Fruit fly (Drosophila melanogaster): Measurements from ENCODE around the gene CG46320.
A peak's percentile ranks its signal among the peaks of the same experiment; 100 is the strongest.

The CG46320 gene

DNA sequence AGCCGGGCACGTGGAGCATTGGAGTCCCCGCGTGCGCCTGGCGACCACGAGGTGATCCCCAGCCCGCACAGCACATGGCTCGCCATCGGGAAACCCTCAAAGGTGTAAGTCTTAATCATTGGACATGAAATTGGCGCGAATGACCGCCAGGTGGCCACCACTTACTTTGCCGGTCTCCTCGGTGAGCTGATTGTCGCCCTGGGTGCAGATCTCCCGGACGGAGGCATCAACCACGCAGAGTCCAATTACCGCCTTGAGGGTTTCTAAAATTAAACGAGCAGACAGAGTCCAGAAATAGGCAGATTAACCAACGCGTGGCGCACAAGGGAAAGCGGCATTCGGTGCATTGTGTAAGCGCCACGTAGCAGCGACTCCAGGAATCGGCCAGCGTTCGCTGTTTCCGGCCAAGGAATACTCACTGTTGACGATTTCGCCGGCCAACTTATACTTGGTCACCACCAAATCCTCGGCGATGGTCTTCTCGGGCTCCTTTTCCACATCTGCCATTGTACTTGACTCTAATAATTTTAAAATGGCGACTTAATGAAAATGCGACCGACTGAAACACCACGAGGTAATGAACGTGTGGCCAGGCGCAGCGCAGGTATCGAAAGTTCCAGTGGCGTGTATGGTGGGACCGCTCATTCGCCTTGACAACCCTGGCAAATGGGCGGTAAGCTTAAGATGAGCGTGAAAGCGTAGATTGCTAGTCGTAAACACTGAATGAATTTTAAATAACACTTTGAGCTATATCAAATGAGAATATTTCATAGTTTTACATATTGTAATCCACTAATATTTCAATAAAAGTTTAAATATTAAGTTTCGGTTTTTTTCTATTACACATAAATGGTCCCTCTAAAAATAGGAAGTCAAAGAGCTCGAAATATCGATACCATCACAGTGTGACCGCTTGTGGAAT is 101.3 kb downstream of the CG46320 start, which contains the start of gene CG10576 (continued):
- TF ChIP-seq jing (GFP tag; optimal IDR thresholded peaks at IDR 0.05) (no peak), CG13624 (GFP tag; optimal IDR thresholded peaks at IDR 0.05) (peak; percentile 63), phol (tag; optimal IDR thresholded peaks at IDR 0.05) (peak; percentile 96), Eip74EF (GFP tag; optimal IDR thresholded peaks at IDR 0.05) (no peak), gce (GFP tag; IDR thresholded peaks at IDR 0.05) (no peak), pzg (GFP tag; optimal IDR thresholded peaks at IDR 0.05) (peak; percentile 84), bab2 (GFP tag; optimal IDR thresholded peaks at IDR 0.05) (no peak), her (GFP tag; optimal IDR thresholded peaks at IDR 0.05) (no peak), CG8944 (GFP tag; optimal IDR thresholded peaks at IDR 0.05) (no peak), amos (GFP tag; IDR thresholded peaks at IDR 0.05; ENCODE audit: partially characterized antibody) (peak; percentile 58), CG34376 (GFP tag; optimal IDR thresholded peaks at IDR 0.05) (no peak), CG8924 (tag; optimal IDR thresholded peaks at IDR 0.05) (no peak), CG8281 (tag; optimal IDR thresholded peaks at IDR 0.05) (no peak), hb (GFP tag; IDR thresholded peaks at IDR 0.05; ENCODE audit: partially characterized antibody) (no peak), CG7357 (GFP tag; IDR thresholded peaks at IDR 0.05) (no peak), kni (GFP tag; optimal IDR thresholded peaks at IDR 0.05) (no peak), crc (GFP tag; optimal IDR thresholded peaks at IDR 0.05) (no peak), HmgZ (tag; optimal IDR thresholded peaks at IDR 0.05) (peak; percentile 9), CG13424 (tag; optimal IDR thresholded peaks at IDR 0.05) (no peak), gem (tag; optimal IDR thresholded peaks at IDR 0.05) (no peak), CG14965 (GFP tag; optimal IDR thresholded peaks at IDR 0.05; ENCODE audit: borderline replicate concordance) (no peak), ac (GFP tag; optimal IDR thresholded peaks at IDR 0.05) (no peak), disco-r (GFP tag; optimal IDR thresholded peaks at IDR 0.05) (no peak), CG17186 (GFP tag; optimal IDR thresholded peaks at IDR 0.05) (peak; percentile 39), Doc3 (GFP tag; IDR thresholded peaks at IDR 0.05; ENCODE audit: partially characterized antibody) (peak; percentile 46; the same call in 1 of the 3 replicates), Pdp1 (GFP tag; optimal IDR thresholded peaks at IDR 0.05) (peak in 1 of 2 experiments; percentile 95), CG6683 (GFP tag; optimal IDR thresholded peaks at IDR 0.05) (no peak), wor (GFP tag; IDR thresholded peaks at IDR 0.05) (no peak), CG5180 (GFP tag; optimal IDR thresholded peaks at IDR 0.05) (no peak), Scr (GFP tag; IDR thresholded peaks at IDR 0.05; ENCODE audit: partially characterized antibody) (peak; percentile 77), Ets97D (GFP tag; optimal IDR thresholded peaks at IDR 0.05) (peak; percentile 73), CG2875 (GFP tag; optimal IDR thresholded peaks at IDR 0.05) (no peak), ara (GFP tag; IDR thresholded peaks at IDR 0.05) (no peak), Ptx1 (GFP tag; IDR thresholded peaks at IDR 0.05) (no peak), CG12744 (GFP tag; optimal IDR thresholded peaks at IDR 0.05) (no peak), slbo (GFP tag; IDR thresholded peaks at IDR 0.05) (0 out of 2 replicates have a peak, but pooled peaks have one; percentile 16), Mad (GFP tag; optimal IDR thresholded peaks at IDR 0.05) (no peak), exex (tag; optimal IDR thresholded peaks at IDR 0.05) (no peak), CG34224 (GFP tag; IDR thresholded peaks at IDR 0.05; ENCODE audit: partially characterized antibody) (0 out of 3 replicates have a peak, but pooled peaks have one; percentile 54), fd64A (GFP tag; optimal IDR thresholded peaks at IDR 0.05) (no peak), inv (GFP tag; IDR thresholded peaks at IDR 0.05; ENCODE audit: partially characterized antibody) (peak; percentile 58), peb (GFP tag; IDR thresholded peaks at IDR 0.05) (no peak), CG12219 (GFP tag; optimal IDR thresholded peaks at IDR 0.05) (no peak), CG1529 (GFP tag; optimal IDR thresholded peaks at IDR 0.05) (no peak), CG7372 (GFP tag; IDR thresholded peaks at IDR 0.05) (no peak), nau (GFP tag; optimal IDR thresholded peaks at IDR 0.05) (no peak), CG12391 (tag; optimal IDR thresholded peaks at IDR 0.05) (no peak)
